Fruit fly (Drosophila melanogaster) whole organism, wandering third instar larva: ENCODE measurements around the gene Bicra.

Experiments
- Hr83 ChIP-seq: fragments of 200-300 bp; sonication (Bioruptor generic); optimal IDR thresholded peaks from 2 replicates; lab custom pipeline; 2016; ENCODE audit warnings: missing biosample characterization, mild to moderate bottlenecking, missing genetic modification characterization, moderate library complexity; ENCODE audit not compliant: poor library complexity, severe bottlenecking
- Myc ChIP-seq: fragments of >200 bp; optimal IDR thresholded peaks from 2 replicates; lab custom pipeline; 2017
- psq ChIP-seq: fragments of 200-800 bp; sonication (Bioruptor generic); optimal IDR thresholded peaks from 3 replicates; lab custom pipeline; 2017; ENCODE audit warnings: missing biosample characterization, mild to moderate bottlenecking, missing genetic modification characterization, moderate library complexity

dm6 chr3R:29130902-29131621 is 68.2 kb downstream of the Bicra start, which contains the start of the genes dgt6 and Vha100-1:
- TF ChIP-seq Hr83 (GFP tag; lab: Kevin White, UChicago) (no peak), psq (GFP tag; lab: Kevin White, UChicago) (no peak), Myc (no peak)
